Worm (Caenorhabditis elegans): ENCODE measurements around the gene catp-2.

The catp-2 gene

DNA sequence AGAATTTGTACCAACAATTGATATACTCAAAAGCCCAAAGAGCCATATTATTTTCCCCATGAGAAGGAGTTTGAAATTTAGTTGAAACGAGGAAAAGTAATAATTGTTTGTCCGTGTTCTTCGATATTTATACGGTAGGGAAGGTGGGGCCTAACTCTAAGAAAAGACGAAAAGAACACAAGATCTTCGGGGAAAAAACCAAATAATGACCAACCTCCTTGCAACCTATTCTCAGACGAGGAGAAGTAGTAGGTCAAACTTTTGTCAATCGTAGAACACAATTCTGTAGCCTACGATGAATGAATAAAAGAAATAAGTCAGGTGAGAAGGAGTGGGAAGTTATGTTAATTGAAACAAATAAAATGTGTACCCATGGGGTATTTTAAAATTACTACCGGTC, 52.6 kb downstream of the catp-2 start, which contains the start of gene ncx-8:
Gene ncx-8 (minus strand): TSS at position 101 of the 400 bp plus-strand sequence.
- TF ChIP-seq ztf-23 (GFP tag; IDR thresholded peaks at IDR 0.05) (no peak), flt-1 (GFP tag; IDR thresholded peaks at IDR 0.05) (no peak), ztf-29 (GFP tag; IDR thresholded peaks at IDR 0.05) (no peak), cog-1 (tag; optimal IDR thresholded peaks at IDR 0.05) (no peak), klf-2 (GFP tag; conservative IDR thresholded peaks at IDR 0.05) (no peak), ref-1 (GFP tag; conservative IDR thresholded peaks at IDR 0.05) (no peak), T22C8.4 (GFP tag; IDR thresholded peaks at IDR 0.05) (no peak)

Data from whole organism, midembryonic.